Fruit fly (Drosophila melanogaster) whole organism, wandering third instar larva: ENCODE measurements around the gene Spc105R.

ENCODE experiments used
- Abd-B ChIP-seq: fragments of >200 bp; optimal IDR thresholded peaks from 2 replicates; lab custom pipeline; 2017; ENCODE audit warnings: missing biosample characterization, missing genetic modification characterization
- CG9705 ChIP-seq: fragments of 200-800 bp; sonication (Bioruptor generic); optimal IDR thresholded peaks from 2 replicates; lab custom pipeline; 2018; ENCODE audit warnings: missing biosample characterization, mild to moderate bottlenecking, missing genetic modification characterization
- CrebA ChIP-seq: fragments of 200-800 bp; sonication (Bioruptor generic); optimal IDR thresholded peaks from 2 replicates; lab custom pipeline; 2016; ENCODE audit warnings: missing biosample characterization, mild to moderate bottlenecking, missing genetic modification characterization, borderline replicate concordance
- Dfd ChIP-seq: fragments of >200 bp; optimal IDR thresholded peaks from 2 replicates; lab custom pipeline; 2017; ENCODE audit warnings: missing biosample characterization, missing genetic modification characterization
- Dif ChIP-seq: fragments of 200-275, 200-300 bp; sonication (Bioruptor generic); optimal IDR thresholded peaks from 2 replicates; lab custom pipeline; 2018; ENCODE audit warnings: missing biosample characterization, missing genetic modification characterization; ENCODE audit not compliant: partially characterized antibody
- GATAd ChIP-seq: sonication (Bioruptor generic); optimal IDR thresholded peaks from 2 replicates; lab custom pipeline; 2016; ENCODE audit warnings: missing biosample characterization, missing genetic modification characterization
- HLH106 ChIP-seq: fragments of 200-800 bp; optimal IDR thresholded peaks from 3 replicates; lab custom pipeline; 2019; ENCODE audit warnings: missing biosample characterization, mild to moderate bottlenecking, missing genetic modification characterization, moderate library complexity
- Hnf4 ChIP-seq: fragments of 200-800 bp; sonication (Bioruptor generic); optimal IDR thresholded peaks from 2 replicates; lab custom pipeline; 2016; ENCODE audit warnings: missing biosample characterization, mild to moderate bottlenecking, missing genetic modification characterization
- Hr78 ChIP-seq: fragments of >200 bp; optimal IDR thresholded peaks from 2 replicates; lab custom pipeline; 2017; ENCODE audit warnings: missing biosample characterization, missing genetic modification characterization
- Hr83 ChIP-seq: fragments of 200-300 bp; sonication (Bioruptor generic); optimal IDR thresholded peaks from 2 replicates; lab custom pipeline; 2016; ENCODE audit warnings: missing biosample characterization, mild to moderate bottlenecking, missing genetic modification characterization, moderate library complexity; ENCODE audit not compliant: poor library complexity, severe bottlenecking
- Jra ChIP-seq: sonication (Bioruptor generic); optimal IDR thresholded peaks from 2 replicates; lab custom pipeline; 2016; ENCODE audit warnings: missing biosample characterization, missing genetic modification characterization
- Myc ChIP-seq: fragments of >200 bp; optimal IDR thresholded peaks from 2 replicates; lab custom pipeline; 2017
- N ChIP-seq: fragments of >200 bp; optimal IDR thresholded peaks from 2 replicates; lab custom pipeline; 2018; ENCODE audit warnings: missing biosample characterization, missing external identifiers, missing genetic modification characterization
- OdsH ChIP-seq: fragments of 200-800 bp; sonication (Bioruptor generic); optimal IDR thresholded peaks from 2 replicates; lab custom pipeline; 2016; ENCODE audit warnings: missing biosample characterization, mild to moderate bottlenecking, missing genetic modification characterization
- Rel ChIP-seq, 2 experiments: fragments of 200-800 bp; sonication (Bioruptor generic) in 1 of 2; optimal IDR thresholded peaks; 2 replicates in 1 of 2; 3 replicates in 1 of 2; lab custom pipeline; 2016 to 2019; ENCODE audit warnings: mild to moderate bottlenecking in 2 of 2, missing biosample characterization in 2 of 2, missing genetic modification characterization in 2 of 2, moderate library complexity in 1 of 2
- Sp1 ChIP-seq: fragments of 200-800 bp; sonication (Bioruptor generic); optimal IDR thresholded peaks from 3 replicates; lab custom pipeline; 2019; ENCODE audit warnings: missing biosample characterization, mild to moderate bottlenecking, missing genetic modification characterization, moderate library complexity
- Vsx2 ChIP-seq: fragments of 200-300, 225-300 bp; sonication (Bioruptor generic); optimal IDR thresholded peaks from 2 replicates; lab custom pipeline; 2018; ENCODE audit warnings: missing biosample characterization, missing genetic modification characterization; ENCODE audit not compliant: partially characterized antibody
- br ChIP-seq: fragments of 200-800 bp; sonication (Bioruptor generic); optimal IDR thresholded peaks from 2 replicates; lab custom pipeline; 2016; ENCODE audit warnings: missing biosample characterization, missing genetic modification characterization
- brk ChIP-seq: fragments of 200-800 bp; sonication (Bioruptor generic); optimal IDR thresholded peaks from 2 replicates; lab custom pipeline; 2016; ENCODE audit warnings: missing biosample characterization, mild to moderate bottlenecking, missing genetic modification characterization
- dl ChIP-seq, 2 experiments: fragments of 175-275, 200-275 bp in 1 of 2; fragments of 200-275 bp in 1 of 2; sonication (Bioruptor generic); optimal IDR thresholded peaks; lab custom pipeline; 2018; ENCODE audit warnings: mild to moderate bottlenecking in 2 of 2, missing biosample characterization in 2 of 2, missing genetic modification characterization in 2 of 2, moderate library complexity in 2 of 2; ENCODE audit not compliant: partially characterized antibody in 2 of 2, insufficient read depth in 1 of 2
- dmrt93B ChIP-seq: fragments of 200-800 bp; sonication (Bioruptor generic); optimal IDR thresholded peaks from 2 replicates; lab custom pipeline; 2018; ENCODE audit warnings: missing biosample characterization, mild to moderate bottlenecking, missing genetic modification characterization
- dsf ChIP-seq: sonication (Bioruptor generic); optimal IDR thresholded peaks from 2 replicates; lab custom pipeline; 2016; ENCODE audit warnings: missing biosample characterization, missing genetic modification characterization, borderline replicate concordance
- ey ChIP-seq: fragments of 200-800 bp; sonication (Bioruptor generic); optimal IDR thresholded peaks from 2 replicates; lab custom pipeline; 2016; ENCODE audit warnings: missing biosample characterization, missing genetic modification characterization
- foxo ChIP-seq, 2 experiments: fragments of 200-800 bp; sonication (Bioruptor generic); optimal IDR thresholded peaks; 2 replicates in 1 of 2; 3 replicates in 1 of 2; lab custom pipeline; 2016 to 2017; ENCODE audit warnings: missing biosample characterization in 2 of 2, missing genetic modification characterization in 2 of 2
- fru ChIP-seq: fragments of 200-800 bp; sonication (Bioruptor generic); optimal IDR thresholded peaks from 3 replicates; lab custom pipeline; 2016; ENCODE audit warnings: missing biosample characterization, mild to moderate bottlenecking, missing genetic modification characterization
- h ChIP-seq: fragments of 200-800 bp; sonication (Bioruptor generic); optimal IDR thresholded peaks from 3 replicates; lab custom pipeline; 2016; ENCODE audit warnings: missing biosample characterization, mild to moderate bottlenecking, missing genetic modification characterization
- jim ChIP-seq: fragments of 175-275, 200-325 bp; sonication (Bioruptor generic); optimal IDR thresholded peaks from 2 replicates; lab custom pipeline; 2016; ENCODE audit warnings: missing biosample characterization, mild to moderate bottlenecking, missing genetic modification characterization
- psq ChIP-seq: fragments of 200-800 bp; sonication (Bioruptor generic); optimal IDR thresholded peaks from 3 replicates; lab custom pipeline; 2017; ENCODE audit warnings: missing biosample characterization, mild to moderate bottlenecking, missing genetic modification characterization, moderate library complexity
- rgr ChIP-seq: fragments of 200-800 bp; sonication (Bioruptor generic); optimal IDR thresholded peaks from 3 replicates; lab custom pipeline; 2016; ENCODE audit warnings: missing biosample characterization, mild to moderate bottlenecking, missing genetic modification characterization
- sage ChIP-seq: fragments of 200-800 bp; sonication (Bioruptor generic); optimal IDR thresholded peaks from 2 replicates; lab custom pipeline; 2016; ENCODE audit warnings: missing biosample characterization, mild to moderate bottlenecking, missing genetic modification characterization
- sv ChIP-seq: fragments of 200-800 bp; sonication (Bioruptor generic); optimal IDR thresholded peaks from 3 replicates; lab custom pipeline; 2016; ENCODE audit warnings: missing biosample characterization, missing genetic modification characterization
- tai ChIP-seq: sonication (Bioruptor generic); optimal IDR thresholded peaks from 2 replicates; lab custom pipeline; 2016; ENCODE audit warnings: missing biosample characterization, missing genetic modification characterization

Spc105R gene

dm6 chr3L:20837831-20838301 lies 37.7 kb downstream of the Spc105R start:
- TF ChIP-seq jim (GFP tag; lab: Kevin White, UChicago) (no peak), sv (GFP tag; lab: Kevin White, UChicago) (no peak), Sp1 (GFP tag; lab: Kevin White, UChicago) (no peak), br (no peak), tai (no peak), Myc (lab: Kevin White, UChicago) (no peak), sage (GFP tag; lab: Kevin White, UChicago) (no peak), GATAd (GFP tag; lab: Kevin White, UChicago) (no peak), Hnf4 (GFP tag; lab: Kevin White, UChicago) (no peak), fru (GFP tag; lab: Kevin White, UChicago) (no peak), Hr83 (GFP tag; lab: Kevin White, UChicago) (no peak), Dif (GFP tag; lab: Kevin White, UChicago) (no peak), CrebA (no peak), CG9705 (GFP tag; lab: Kevin White, UChicago) (no peak), Dfd (no peak), dl (GFP tag; optimal IDR thresholded peaks at IDR 0.05; lab: Kevin White, UChicago; ENCODE audit: insufficient read depth in 1 of 2, partially characterized antibody in 2 of 2) (no peak), rgr (GFP tag; lab: Kevin White, UChicago) (no peak), OdsH (GFP tag; lab: Kevin White, UChicago) (no peak), Jra (GFP tag; lab: Kevin White, UChicago) (no peak)

dm6 chr3L:20841465-20842109 lies 41.4 kb downstream of the Spc105R start, which contains the start of the genes CSN3 and CG11456:
Gene CSN3, minus strand, starts transcription at chr3L:20841576.
Gene CG11456, plus strand, starts transcription at chr3L:20841987.
- peak; percentile 70 for TF ChIP-seq h (GFP tag; lab: Kevin White, UChicago)
- peak; percentile 66 for TF ChIP-seq brk (GFP tag; lab: Kevin White, UChicago)
- peak; percentile 67 for TF ChIP-seq Hr83 (GFP tag; lab: Kevin White, UChicago)
- TF ChIP-seq Myc (lab: Kevin White, UChicago): peak; percentile 56
- peak; percentile 56 for TF ChIP-seq rgr (GFP tag; lab: Kevin White, UChicago)
- TF ChIP-seq Jra (GFP tag; lab: Kevin White, UChicago): peak; percentile 64
- no peak for TF ChIP-seq sage (GFP tag; lab: Kevin White, UChicago)
- TF ChIP-seq tai: peak; percentile 85
- TF ChIP-seq jim (GFP tag; lab: Kevin White, UChicago): peak; percentile 4
- no peak for TF ChIP-seq dsf (GFP tag; lab: Kevin White, UChicago)
- peak; percentile 51 for TF ChIP-seq ey (GFP tag; lab: Kevin White, UChicago)
- peak; percentile 62 for TF ChIP-seq fru (GFP tag; lab: Kevin White, UChicago)
- TF ChIP-seq GATAd (GFP tag; lab: Kevin White, UChicago): no peak
- peak; percentile 77 for TF ChIP-seq Hnf4 (GFP tag; lab: Kevin White, UChicago)
- TF ChIP-seq Hr78: no peak
- TF ChIP-seq HLH106 (tag; lab: Kevin White, UChicago): no peak
- peak; percentile 11 for TF ChIP-seq psq
- no peak for TF ChIP-seq N (GFP tag; lab: Kevin White, UChicago)
- no peak for TF ChIP-seq Vsx2 (GFP tag; lab: Kevin White, UChicago)
- TF ChIP-seq sv (GFP tag; lab: Kevin White, UChicago): peak; percentile 47
- TF ChIP-seq foxo (GFP tag; optimal IDR thresholded peaks at IDR 0.05; lab: Kevin White, UChicago): peak in 1 of 2 experiments; percentile 71

DNA sequence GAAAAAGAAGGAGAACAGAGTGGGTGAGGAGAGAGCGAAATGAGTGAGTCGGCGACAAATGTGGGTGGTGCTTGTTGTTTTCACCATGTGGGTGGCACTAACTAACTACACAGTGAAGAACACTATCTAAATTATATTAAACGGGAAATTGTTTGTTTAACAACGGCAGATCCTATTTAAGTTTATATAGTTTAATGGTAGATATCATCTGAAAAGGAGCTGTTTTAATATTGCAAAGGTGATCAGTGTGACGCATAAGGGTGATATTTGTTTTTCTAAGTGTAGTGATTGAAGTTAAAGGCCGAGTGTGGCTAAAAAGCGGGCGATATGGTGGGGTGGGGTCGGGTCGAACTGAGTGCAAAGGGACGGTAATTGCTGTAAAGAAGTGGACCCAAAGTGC lies 48.4 kb downstream of the Spc105R start:
- TF ChIP-seq dmrt93B (GFP tag; lab: Kevin White, UChicago): no peak
- TF ChIP-seq brk (GFP tag; lab: Kevin White, UChicago): no peak
- TF ChIP-seq N (GFP tag; lab: Kevin White, UChicago): no peak
- no peak for TF ChIP-seq Dif (GFP tag; lab: Kevin White, UChicago)
- no peak for TF ChIP-seq Hr83 (GFP tag; lab: Kevin White, UChicago)
- no peak for TF ChIP-seq ey (GFP tag; lab: Kevin White, UChicago)
- no peak for TF ChIP-seq Abd-B (GFP tag; lab: Kevin White, UChicago)
- no peak for TF ChIP-seq br
- TF ChIP-seq dsf (GFP tag; lab: Kevin White, UChicago): no peak
- TF ChIP-seq CrebA: no peak
- TF ChIP-seq h (GFP tag; lab: Kevin White, UChicago): no peak
- TF ChIP-seq Rel (GFP tag; optimal IDR thresholded peaks at IDR 0.05; lab: Kevin White, UChicago): no peak
- no peak for TF ChIP-seq Rel (tag; optimal IDR thresholded peaks at IDR 0.05; lab: Kevin White, UChicago)
- TF ChIP-seq tai: no peak
- TF ChIP-seq, all 38 proteins: peak for 0
